Worm (Caenorhabditis elegans) whole organism, dauer: ENCODE results near the gene lin-33.

Experiments used
- unc-62 ChIP-seq: sonication (generic microtip); optimal IDR thresholded peaks from 2 replicates; lab custom pipeline; 2017; ENCODE audit warnings: missing biosample characterization, missing genetic modification reagents, missing genetic modification characterization

Gene lin-33

DNA sequence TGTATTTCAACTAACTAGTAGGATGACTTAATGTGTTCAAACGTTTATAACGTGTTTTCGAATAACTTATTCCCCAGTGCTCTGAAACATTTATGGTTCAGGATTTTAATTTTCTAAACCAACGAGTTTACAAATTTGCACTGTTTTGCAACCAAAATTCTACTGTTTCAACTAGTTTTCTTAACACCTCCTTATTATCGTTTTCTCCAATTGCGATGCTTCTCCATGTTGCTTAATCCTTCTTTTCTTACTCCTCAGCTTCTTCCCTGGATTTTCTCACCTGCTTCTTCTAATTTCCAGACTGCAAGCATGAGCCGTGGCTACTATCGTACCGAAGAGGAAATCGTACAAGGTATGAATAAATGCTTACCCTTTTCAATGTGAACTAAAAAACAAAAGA, at the start of gene lin-33:
Gene lin-33 (plus strand): TSS at position 301 of the 400 bp plus-strand sequence.
- no peak for TF ChIP-seq unc-62 (GFP tag; lab: Kevin White, UChicago)

DNA sequence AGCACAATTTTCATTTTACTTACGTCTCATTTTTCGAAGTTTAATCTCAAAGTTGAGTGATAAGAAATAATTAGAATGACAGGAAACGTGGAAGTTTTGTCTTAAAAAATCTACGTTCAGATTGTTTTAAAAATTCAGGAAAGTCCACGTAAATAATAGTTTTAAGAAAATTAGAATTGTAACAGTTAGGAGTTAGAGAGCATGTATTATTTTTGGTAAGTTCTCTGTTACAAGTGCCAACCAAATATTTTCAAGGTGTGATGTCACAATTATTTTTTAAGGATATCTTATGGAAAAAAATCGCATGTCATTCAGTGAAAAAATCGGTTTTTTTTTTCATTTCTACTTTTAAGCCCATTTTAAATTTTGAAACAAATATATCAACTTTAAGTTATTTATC, 45.9 kb upstream of the lin-33 start, which contains the start of gene H04M03.11:
Gene H04M03.11 (minus strand): TSS at position 101 of the 400 bp plus-strand sequence.
- no peak for TF ChIP-seq unc-62 (GFP tag; lab: Kevin White, UChicago)

DNA sequence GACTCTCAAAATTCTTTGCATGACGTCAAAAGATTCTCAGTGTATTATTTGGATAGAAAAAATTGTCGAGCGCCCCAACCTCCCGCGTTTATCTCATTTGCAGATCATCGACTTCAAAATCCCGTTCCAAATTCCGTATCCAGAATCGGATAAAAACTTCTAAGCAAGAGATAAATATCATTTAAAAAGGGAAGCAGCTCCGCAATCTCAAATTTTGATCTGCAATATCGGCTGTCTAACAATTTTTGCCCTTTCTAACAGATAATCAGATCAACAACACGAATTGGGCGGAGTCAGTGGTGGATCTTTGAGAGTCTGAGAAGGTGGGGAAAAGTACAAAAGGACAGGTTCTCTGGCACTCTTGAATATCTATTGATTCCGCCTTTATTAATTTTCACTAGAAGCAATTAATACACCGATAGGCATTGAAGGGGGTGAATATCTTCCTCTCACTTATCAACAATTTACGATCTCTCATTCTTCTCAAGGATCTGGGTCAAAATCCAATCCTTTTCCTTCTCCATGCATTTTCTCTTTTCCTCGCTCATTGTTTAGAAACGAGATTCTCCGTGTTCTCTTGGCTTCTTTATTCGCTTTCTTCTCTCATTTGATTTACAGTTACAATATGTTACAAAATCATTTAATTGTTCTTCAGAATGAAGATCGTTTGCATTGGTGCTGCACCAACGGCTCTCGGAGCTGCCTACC, 45.1 kb upstream of the lin-33 start, which contains the start of gene glf-1:
Gene glf-1 (plus strand): TSS at position 656 of the 708 bp plus-strand sequence.
- TF ChIP-seq unc-62 (GFP tag; lab: Kevin White, UChicago) = no peak

DNA sequence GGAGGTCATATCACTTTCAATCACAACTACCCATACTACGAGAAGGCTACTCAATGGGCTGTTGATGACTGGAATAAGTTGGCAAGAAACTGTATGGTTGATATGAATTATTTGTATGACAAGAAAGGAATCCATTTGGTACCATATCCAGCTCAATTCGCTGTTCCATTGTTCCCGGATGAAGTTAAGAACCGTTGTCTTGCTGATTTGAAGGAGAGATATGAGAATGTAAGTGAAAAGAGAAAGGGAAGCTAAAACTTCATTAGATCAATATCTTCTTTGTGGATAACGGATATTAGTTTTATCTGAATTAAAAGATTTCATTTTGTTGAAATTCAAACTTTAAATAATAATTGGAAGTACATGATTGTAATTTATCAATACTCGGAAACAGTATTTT, 43.8 kb upstream of the lin-33 start:
- TF ChIP-seq unc-62 (GFP tag; lab: Kevin White, UChicago) = no peak

DNA sequence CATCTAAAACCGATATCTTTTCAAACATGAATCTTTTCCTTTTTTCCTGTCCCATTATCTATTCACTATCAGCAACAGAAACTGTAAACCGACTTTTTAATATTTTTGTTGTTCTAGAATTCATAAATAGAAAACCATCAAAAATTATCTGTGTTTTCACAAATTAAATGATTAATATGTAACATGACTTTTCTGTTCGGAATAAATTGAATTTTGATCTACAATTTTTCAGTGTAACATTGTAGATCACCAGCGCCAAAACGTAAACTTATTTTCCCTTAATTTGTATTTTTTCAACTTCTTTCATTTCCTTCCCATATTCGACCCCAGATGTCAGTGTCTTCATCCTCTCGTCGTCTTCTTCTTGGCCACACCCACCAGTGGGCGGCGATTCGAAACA, 39.2 kb upstream of the lin-33 start, which contains the start of gene H04M03.3:
Gene H04M03.3 (plus strand): TSS at position 301 of the 400 bp plus-strand sequence.
- no peak for TF ChIP-seq unc-62 (GFP tag; lab: Kevin White, UChicago)

DNA sequence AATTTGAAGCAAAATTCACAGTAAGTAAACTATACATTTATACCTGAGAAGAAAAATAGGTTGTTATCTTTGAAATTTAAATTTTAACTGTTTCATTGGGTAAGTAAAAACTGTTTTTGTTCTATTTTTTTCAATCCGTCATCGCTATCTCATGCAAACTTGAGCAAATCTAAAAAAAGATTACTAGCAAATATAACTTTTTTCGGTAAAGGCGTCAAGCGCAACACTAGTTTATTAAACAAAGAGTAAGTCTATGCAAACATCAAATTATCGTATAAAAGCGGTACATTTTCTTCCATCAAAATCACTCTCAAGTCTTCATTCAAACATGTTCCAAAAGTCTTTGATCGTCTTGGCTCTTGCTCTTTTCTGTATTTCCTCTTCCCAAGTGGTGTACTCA, 35.3 kb upstream of the lin-33 start, which contains the start of gene nspb-6:
Gene nspb-6 (plus strand): TSS at position 301 of the 400 bp plus-strand sequence.
- TF ChIP-seq unc-62 (GFP tag; lab: Kevin White, UChicago) = no peak

DNA sequence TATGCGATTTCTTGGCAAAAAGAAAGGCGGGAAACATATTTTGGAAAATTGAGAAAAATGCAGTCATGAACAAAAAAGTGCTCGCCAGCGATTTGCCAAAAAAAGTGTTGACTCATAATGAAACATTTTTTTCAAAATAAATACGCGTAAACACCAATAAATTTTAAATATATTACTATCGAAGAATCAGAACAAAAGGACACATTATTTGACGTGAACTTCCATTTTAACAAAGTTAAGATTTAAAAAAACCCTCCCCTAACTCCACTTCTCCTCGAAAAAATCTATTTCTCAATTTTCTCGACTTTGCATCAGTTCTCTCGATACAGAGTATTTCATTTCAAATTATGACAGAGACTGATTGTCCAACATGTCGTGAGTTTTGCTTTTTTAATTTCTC, 34.1 kb upstream of the lin-33 start, which contains the start of gene pck-3:
Gene pck-3 (plus strand): TSS at position 301 of the 400 bp plus-strand sequence.
- no peak for TF ChIP-seq unc-62 (GFP tag; lab: Kevin White, UChicago)

DNA sequence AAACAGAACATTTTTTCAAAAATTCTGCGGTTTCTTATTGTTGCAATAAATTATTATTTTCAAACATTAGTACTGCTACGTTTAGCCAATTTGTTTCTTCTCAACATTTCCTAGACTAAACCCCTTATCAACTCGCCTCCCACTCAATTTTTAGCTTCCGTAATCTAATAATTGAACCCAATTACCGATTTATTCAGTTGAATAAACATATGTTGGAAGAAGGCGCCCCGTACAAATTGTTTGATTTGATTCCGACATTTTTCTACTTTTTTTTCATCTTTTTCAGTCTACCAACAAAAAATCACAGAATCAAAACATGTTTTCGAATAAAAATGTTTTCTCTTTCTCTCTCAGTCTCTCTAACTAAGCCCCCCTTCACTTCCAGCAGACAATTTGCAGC, 27.7 kb upstream of the lin-33 start:
- no peak for TF ChIP-seq unc-62 (GFP tag; lab: Kevin White, UChicago)

DNA sequence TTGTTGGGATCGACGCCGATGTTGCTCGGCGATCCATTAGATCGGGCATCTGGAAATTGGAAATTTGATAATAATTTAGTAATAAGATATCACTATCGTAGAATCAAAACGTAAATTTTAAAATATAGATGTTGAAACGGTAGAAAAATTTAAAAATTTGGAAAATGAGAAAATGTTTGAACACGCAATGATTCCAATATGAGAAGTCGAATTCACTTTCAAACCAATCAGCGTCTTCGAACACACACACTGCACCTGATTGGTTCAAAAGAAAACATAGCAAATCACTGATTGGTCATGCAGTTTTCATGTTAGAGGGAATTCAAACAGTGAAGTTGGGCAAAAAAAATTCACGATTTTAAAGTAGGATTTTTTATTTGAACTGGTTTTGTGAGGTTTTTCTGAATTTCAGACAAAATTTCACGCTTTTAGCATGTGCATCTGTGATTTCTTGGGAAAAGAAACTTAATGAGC, 27.1 kb upstream of the lin-33 start, which contains the start of gene H04M03.12:
Gene H04M03.12 (minus strand): TSS at position 51 of the 474 bp plus-strand sequence.
- TF ChIP-seq unc-62 (GFP tag; lab: Kevin White, UChicago) = no peak

DNA sequence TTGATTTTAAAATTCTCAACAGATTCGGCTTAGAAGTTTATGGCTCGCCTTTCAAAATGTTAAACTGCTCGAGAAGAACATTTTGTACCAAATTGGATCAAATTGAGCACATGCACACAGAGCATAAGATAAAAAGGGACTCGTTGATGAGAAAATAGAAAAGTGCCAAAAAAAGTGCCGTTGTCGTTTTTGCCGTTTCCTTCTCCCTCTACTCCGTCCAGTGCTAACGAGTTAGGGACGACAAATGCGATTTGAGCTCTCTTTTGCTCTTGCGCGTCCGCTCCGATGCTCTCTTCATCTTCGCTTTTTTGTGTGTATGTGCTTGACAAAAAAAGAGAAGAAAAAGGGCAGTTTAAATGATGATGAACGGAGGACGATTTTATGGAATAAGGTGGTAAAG, 15.3 kb upstream of the lin-33 start:
- TF ChIP-seq unc-62 (GFP tag; lab: Kevin White, UChicago) = no peak

DNA sequence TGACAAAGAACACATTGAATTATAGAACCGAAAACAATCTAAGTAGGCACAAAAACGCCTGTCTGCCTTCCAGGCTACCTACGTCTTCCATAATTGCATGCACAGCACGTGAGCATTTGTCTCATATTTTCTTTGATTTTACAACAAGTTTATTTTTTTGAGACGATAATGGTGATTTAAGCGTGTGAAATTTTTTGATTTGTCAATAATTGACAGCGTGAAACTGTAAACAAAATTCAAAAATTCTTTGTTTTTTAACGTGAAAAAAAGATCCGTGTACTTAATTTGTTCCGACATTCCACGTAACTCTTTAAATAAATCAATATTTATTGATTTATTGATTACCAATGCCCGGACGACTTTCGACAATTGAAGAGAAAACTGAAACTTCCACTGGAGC, 13.4 kb upstream of the lin-33 start, which contains the start of gene dhhc-13:
Gene dhhc-13 (plus strand): TSS at position 301 of the 400 bp plus-strand sequence.
- TF ChIP-seq unc-62 (GFP tag; lab: Kevin White, UChicago) = no peak

DNA sequence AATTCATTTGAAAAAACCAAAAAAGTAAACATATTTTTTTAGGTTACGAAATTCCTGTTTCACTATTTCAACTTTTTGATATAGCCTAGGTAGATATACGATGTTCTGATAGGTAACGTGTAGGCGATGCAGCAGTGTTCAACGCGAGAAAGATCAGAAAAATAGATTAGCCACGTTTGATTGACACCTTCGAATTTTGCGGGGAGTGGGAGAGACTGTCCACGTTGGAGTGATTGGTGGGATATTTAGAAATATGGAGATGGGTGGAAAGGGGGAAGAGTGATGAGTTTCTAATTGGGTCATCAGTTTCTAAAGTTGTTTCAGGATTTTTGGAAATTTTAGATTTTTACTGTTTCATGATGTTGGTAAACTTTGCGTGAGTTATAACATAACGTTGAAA, 7.3 kb upstream of the lin-33 start:
- no peak for TF ChIP-seq unc-62 (GFP tag; lab: Kevin White, UChicago)

DNA sequence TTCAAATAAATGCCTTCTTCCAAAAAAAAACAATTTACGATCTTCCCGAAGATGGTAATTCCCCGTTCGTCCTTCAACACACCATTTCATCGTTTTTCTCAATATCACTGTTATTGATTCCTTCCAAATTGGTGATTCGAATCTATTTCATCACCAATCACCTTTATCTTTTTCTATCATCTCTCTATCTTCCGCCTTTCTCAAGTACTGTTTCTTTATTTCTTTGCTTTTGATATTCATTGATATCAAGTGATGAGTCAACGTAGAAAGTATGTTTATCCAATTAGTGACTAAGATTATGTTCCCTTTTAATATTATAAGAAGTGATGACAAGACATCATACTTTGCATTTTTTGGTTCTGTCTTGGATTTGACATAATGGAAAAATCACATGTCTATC, 6.2 kb upstream of the lin-33 start:
- no peak for TF ChIP-seq unc-62 (GFP tag; lab: Kevin White, UChicago)

DNA sequence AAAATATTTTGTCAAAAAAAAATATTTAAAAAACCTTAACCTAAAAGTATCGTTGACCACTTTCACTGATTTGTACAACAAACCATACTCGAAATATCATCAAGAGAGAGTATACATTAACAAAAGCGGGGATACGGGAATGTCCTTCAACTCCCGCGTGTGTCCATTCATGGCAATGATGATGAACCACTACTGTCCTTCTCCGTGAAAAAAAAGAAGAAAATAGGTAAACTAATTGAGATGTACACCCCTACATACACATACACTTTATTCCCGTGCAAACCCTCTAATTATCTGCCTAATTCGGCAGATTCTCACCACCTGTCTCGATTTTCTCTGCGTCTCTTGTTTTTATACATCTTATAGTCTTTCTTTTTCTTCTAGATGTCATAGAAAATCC, 3.8 kb upstream of the lin-33 start:
- TF ChIP-seq unc-62 (GFP tag; lab: Kevin White, UChicago) = no peak

DNA sequence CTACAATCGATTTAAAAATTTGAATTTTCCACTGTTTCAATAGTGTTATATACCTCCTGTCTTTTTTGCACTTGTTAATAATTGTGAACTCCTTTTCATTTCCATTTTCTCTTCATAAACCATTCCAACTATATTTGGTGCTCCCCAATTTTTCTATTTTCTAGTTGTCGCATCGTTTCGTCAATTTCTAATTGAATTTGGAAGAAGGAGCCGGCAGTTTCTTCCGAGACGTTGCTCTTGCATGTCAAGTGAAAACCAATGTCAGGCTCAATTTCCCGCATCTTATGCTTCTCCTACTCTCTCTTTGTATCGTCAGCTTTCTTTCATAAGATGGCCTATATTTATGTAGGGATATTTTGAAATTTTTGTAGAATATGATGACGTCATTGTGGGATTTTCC, 2.6 kb upstream of the lin-33 start:
- no peak for TF ChIP-seq unc-62 (GFP tag; lab: Kevin White, UChicago)

DNA sequence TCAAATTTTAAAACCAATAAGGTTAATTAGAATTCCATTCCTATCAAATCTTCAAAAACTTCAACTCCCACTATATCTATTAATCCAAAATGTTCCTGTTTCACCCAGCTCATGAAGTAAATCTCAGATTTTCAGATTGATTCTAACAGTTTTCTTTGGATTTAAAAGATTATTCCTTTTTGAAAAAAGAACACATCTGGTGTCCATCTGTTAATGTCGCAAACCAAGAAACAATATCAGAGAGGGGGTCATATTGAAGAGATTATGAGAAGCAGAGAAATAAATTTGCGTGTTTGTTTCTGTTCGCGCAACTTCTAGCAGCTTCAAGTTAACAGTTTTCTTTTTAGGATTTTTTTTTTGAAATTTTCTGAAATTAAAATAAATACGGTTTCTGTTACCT, 1.5 kb upstream of the lin-33 start:
- TF ChIP-seq unc-62 (GFP tag; lab: Kevin White, UChicago) = no peak

DNA sequence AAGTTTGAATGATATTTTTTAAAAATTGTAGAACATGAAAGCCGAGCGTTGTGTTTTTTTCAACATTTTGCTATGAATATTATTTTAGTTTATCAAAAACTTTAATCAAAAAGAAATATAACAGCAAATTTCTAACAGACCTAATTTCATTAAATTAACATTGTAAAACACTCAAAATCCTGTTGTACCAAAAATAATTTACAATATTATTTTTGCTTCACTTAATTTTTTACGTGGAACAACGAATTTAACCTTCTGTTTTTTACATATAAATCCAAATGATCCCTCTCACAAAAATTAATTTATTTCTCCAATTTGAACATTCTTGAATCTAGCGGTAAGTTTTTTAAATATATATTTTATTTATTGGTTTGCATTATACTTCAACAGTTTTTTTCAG, 3.6 kb downstream of the lin-33 start, which contains the start of gene H32C10.1:
Gene H32C10.1 (plus strand): TSS at position 301 of the 400 bp plus-strand sequence.
- no peak for TF ChIP-seq unc-62 (GFP tag; lab: Kevin White, UChicago)
